Worm (Caenorhabditis elegans): Measurements from ENCODE around the gene str-109.

Gene str-109

DNA sequence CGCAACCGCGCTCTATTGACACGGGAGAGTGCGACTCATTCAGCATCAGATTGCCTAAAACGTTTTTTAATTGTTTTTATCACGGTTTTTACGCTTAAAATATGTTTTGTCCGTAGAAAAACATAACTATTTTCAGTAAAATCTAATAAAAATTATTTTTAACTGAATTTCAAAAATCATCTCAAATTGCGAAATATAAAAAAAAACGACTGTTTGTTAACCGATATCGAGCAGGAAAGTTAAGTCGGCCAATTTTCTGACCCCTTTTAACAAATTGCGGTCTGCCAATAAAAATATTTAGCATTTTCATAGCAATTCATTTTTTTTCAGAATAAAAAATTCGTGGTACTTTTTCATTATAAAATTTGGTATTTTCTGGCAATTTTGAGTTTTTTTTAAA is 41.5 kb downstream of the str-109 start:
- TF ChIP-seq W03F9.2 (tag; optimal IDR thresholded peaks at IDR 0.05) = no peak
- TF ChIP-seq him-1 (tag; optimal IDR thresholded peaks at IDR 0.05) = no peak
- TF ChIP-seq dao-5 (tag; optimal IDR thresholded peaks at IDR 0.05) = no peak

ce11 chrV:16118601-16119000 is 43.4 kb downstream of the str-109 start, which contains the start of gene str-103:
Gene str-103, minus strand, starts transcription at chrV:16118701.
- TF ChIP-seq dao-5 (tag; optimal IDR thresholded peaks at IDR 0.05) (no peak), him-1 (tag; optimal IDR thresholded peaks at IDR 0.05) (no peak), W03F9.2 (tag; optimal IDR thresholded peaks at IDR 0.05) (no peak)

ce11 chrV:16115381-16115780 is 46.6 kb downstream of the str-109 start, which contains the start of gene str-25:
Gene str-25, plus strand, starts transcription at chrV:16115681.
- TF ChIP-seq dao-5 (tag; optimal IDR thresholded peaks at IDR 0.05) (no peak), him-1 (tag; optimal IDR thresholded peaks at IDR 0.05) (no peak), W03F9.2 (tag; optimal IDR thresholded peaks at IDR 0.05) (no peak)

DNA sequence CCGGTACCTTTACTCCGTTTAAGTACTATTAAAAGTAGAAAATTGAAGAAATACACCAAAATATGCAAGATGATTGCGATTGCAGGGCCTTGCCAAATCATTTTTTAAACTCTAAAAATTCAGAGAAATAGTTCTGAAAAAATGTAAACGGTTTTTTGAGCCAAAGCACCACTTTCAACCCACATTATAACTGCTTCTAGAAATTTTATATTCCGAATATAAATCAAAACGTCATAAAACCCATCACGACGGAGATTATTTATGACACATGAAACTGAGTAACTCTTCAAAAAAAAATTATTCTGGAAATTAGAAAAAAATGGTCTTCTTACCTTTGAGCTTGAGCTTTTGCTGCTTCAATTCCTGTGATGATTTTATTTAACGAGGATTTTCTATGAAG is 47.8 kb downstream of the str-109 start, which contains the start of gene srxa-16:
srxa-16 (minus strand) TSS at position 101 of the 400 bp plus-strand sequence.
- TF ChIP-seq dao-5 (tag; optimal IDR thresholded peaks at IDR 0.05) (no peak), W03F9.2 (tag; optimal IDR thresholded peaks at IDR 0.05) (no peak), him-1 (tag; optimal IDR thresholded peaks at IDR 0.05) (no peak)

Measured in whole organism, L4/young adult.